Worm (Caenorhabditis elegans) whole organism, L1 larva: ENCODE results near the gene srt-42.

Source experiments
- aly-2 ChIP-seq: fragments of 150-350 bp; optimal IDR thresholded peaks from 2 replicates; lab custom pipeline; 2014; ENCODE audit warnings: missing biosample characterization, missing genetic modification characterization
- ama-1 ChIP-seq: fragments of 150-350 bp; optimal IDR thresholded peaks from 2 replicates; lab custom pipeline; 2014
- fkh-10 ChIP-seq: sonication (generic microtip); optimal IDR thresholded peaks from 2 replicates; lab custom pipeline; 2017; ENCODE audit warnings: missing biosample characterization, missing genetic modification reagents, missing genetic modification characterization
- jun-1 ChIP-seq: fragments of 150-350 bp; optimal IDR thresholded peaks from 2 replicates; lab custom pipeline; 2014; ENCODE audit warnings: missing biosample characterization, missing genetic modification reagents, missing genetic modification characterization
- lin-13 ChIP-seq: fragments of 150-350 bp; optimal IDR thresholded peaks from 2 replicates; lab custom pipeline; 2014; ENCODE audit warnings: missing biosample characterization, missing genetic modification reagents, missing genetic modification characterization
- lin-15B ChIP-seq: fragments of 150-350 bp; sonication (generic microtip); optimal IDR thresholded peaks from 3 replicates; lab custom pipeline; 2014; ENCODE audit warnings: missing biosample characterization, missing genetic modification characterization
- nhr-19 ChIP-seq: fragments of 200-800 bp; sonication (Bioruptor generic); conservative IDR thresholded peaks from 2 replicates; pipeline ENCODE4 v1.3.6; 2022; ENCODE audit warnings: missing genetic modification characterization, missing compliant biosample characterization
- nhr-77 ChIP-seq: fragments of 150-350 bp; optimal IDR thresholded peaks from 2 replicates; lab custom pipeline; 2014; ENCODE audit warnings: missing biosample characterization, missing genetic modification characterization
- pag-3 ChIP-seq: sonication (generic microtip); optimal IDR thresholded peaks from 2 replicates; lab custom pipeline; 2017; ENCODE audit warnings: missing genetic modification characterization, mild to moderate bottlenecking, missing compliant biosample characterization, antibody characterized with exemption, borderline replicate concordance; ENCODE audit not compliant: insufficient read depth
- pqm-1 ChIP-seq: sonication (generic microtip); optimal IDR thresholded peaks from 3 replicates; lab custom pipeline; 2017; ENCODE audit warnings: missing biosample characterization, missing genetic modification characterization
- rnt-1 ChIP-seq: sonication (generic microtip); optimal IDR thresholded peaks from 2 replicates; lab custom pipeline; 2016; ENCODE audit warnings: mild to moderate bottlenecking, missing genetic modification characterization, moderate library complexity, missing compliant biosample characterization
- skn-1 ChIP-seq: fragments of 150-350 bp; optimal IDR thresholded peaks from 2 replicates; lab custom pipeline; 2014; ENCODE audit warnings: missing biosample characterization, missing genetic modification characterization
- unc-62 ChIP-seq: fragments of 150-350 bp; optimal IDR thresholded peaks from 2 replicates; lab custom pipeline; 2014; ENCODE audit warnings: missing biosample characterization, missing genetic modification reagents, missing genetic modification characterization

DNA sequence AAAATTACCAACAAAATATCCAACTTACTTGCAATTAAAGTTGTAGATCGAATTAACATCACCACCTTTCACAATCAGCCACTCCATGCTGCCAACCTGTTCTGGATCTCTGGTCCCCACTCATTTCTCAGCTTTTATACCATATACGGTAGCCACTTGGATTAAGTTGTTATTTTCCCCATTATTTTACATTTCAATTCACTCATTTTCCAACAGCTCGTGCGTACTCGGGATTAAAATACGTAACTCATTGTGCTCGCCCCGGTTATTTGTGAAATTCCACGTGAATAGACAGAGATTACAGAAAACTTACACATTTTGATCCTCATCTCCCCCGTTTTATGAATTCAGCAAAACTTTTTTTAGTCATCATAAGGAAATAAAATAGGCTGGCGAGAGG is 4.2 kb upstream of the srt-42 start, which contains the start of gene srt-41:
- TF ChIP-seq nhr-19 (GFP tag; lab: Robert Waterston, UW): no peak
- no peak for TF ChIP-seq skn-1 (tag; lab: Kevin White, UChicago)
- TF ChIP-seq unc-62 (GFP tag; lab: Kevin White, UChicago): no peak
- no peak for TF ChIP-seq jun-1 (tag; lab: Kevin White, UChicago)
- TF ChIP-seq lin-13 (GFP tag; lab: Kevin White, UChicago): no peak
- no peak for TF ChIP-seq pag-3 (tag; lab: Kevin White, UChicago)
- TF ChIP-seq nhr-77 (tag; lab: Kevin White, UChicago): no peak
- no peak for TF ChIP-seq rnt-1 (tag; lab: Kevin White, UChicago)
- TF ChIP-seq aly-2: no peak
- TF ChIP-seq pqm-1 (tag; lab: Kevin White, UChicago): no peak
- TF ChIP-seq lin-15B (tag; lab: Kevin White, UChicago): no peak
- no peak for TF ChIP-seq ama-1 (lab: Kevin White, UChicago)
- TF ChIP-seq fkh-10: no peak
